Fruit fly (Drosophila melanogaster) whole organism, embryonic: ENCODE data around the gene Cht5.

Experiments used
- C15 ChIP-seq: fragments of 200-800 bp; sonication (Bioruptor generic); IDR thresholded peaks from 3 replicates; pipeline ENCODE4 v1.3.6; 2022; ENCODE audit warnings: missing biosample characterization, missing genetic modification characterization
- CG11456 ChIP-seq: fragments of 200-800 bp; sonication (Bioruptor generic); IDR thresholded peaks from 3 replicates; pipeline ENCODE4 v1.3.6; 2022; ENCODE audit warnings: missing biosample characterization, missing genetic modification characterization
- CG13287 ChIP-seq: fragments of 200-800 bp; sonication (Bioruptor generic); IDR thresholded peaks from 2 replicates; pipeline ENCODE4 v1.3.6; 2022; ENCODE audit warnings: missing biosample characterization, missing genetic modification characterization; ENCODE audit not compliant: partially characterized antibody
- CG14050 ChIP-seq: fragments of 200-800 bp; sonication (Bioruptor generic); IDR thresholded peaks from 3 replicates; pipeline ENCODE4 v1.3.6; 2022; ENCODE audit warnings: missing biosample characterization, missing genetic modification characterization
- CG1529 ChIP-seq: fragments of 200-800 bp; sonication (Bioruptor generic); optimal IDR thresholded peaks from 3 replicates; lab custom pipeline; 2018; ENCODE audit warnings: missing biosample characterization, missing genetic modification characterization
- CG16813 ChIP-seq: fragments of 200-800 bp; sonication (Bioruptor generic); IDR thresholded peaks from 3 replicates; pipeline ENCODE4 v1.3.6; 2022; ENCODE audit warnings: missing biosample characterization, missing genetic modification characterization; ENCODE audit not compliant: partially characterized antibody
- CG17186 ChIP-seq: fragments of 200-800 bp; sonication (Bioruptor generic); optimal IDR thresholded peaks from 3 replicates; lab custom pipeline; 2017; ENCODE audit warnings: missing biosample characterization, missing genetic modification reagents, missing genetic modification characterization
- CG17385 ChIP-seq: fragments of 200-800 bp; sonication (Bioruptor generic); optimal IDR thresholded peaks from 3 replicates; lab custom pipeline; 2018; ENCODE audit warnings: missing biosample characterization, mild to moderate bottlenecking, missing genetic modification characterization
- CG31441 ChIP-seq: fragments of 200-800 bp; sonication (Bioruptor generic); IDR thresholded peaks from 2 replicates; pipeline ENCODE4 v1.3.6; 2022; ENCODE audit warnings: missing biosample characterization, missing genetic modification characterization
- CG3995 ChIP-seq: fragments of 200-800 bp; sonication (Bioruptor generic); optimal IDR thresholded peaks from 3 replicates; lab custom pipeline; 2016; ENCODE audit warnings: missing biosample characterization, missing genetic modification characterization
- CG42726 ChIP-seq: fragments of 200-800 bp; sonication (Bioruptor generic); IDR thresholded peaks from 2 replicates; pipeline ENCODE4 v1.3.6; 2022; ENCODE audit warnings: missing biosample characterization, missing genetic modification characterization; ENCODE audit not compliant: partially characterized antibody
- CG4328 ChIP-seq: fragments of 200-800 bp; sonication (Bioruptor generic); optimal IDR thresholded peaks from 3 replicates; lab custom pipeline; 2017; ENCODE audit warnings: missing biosample characterization, missing genetic modification reagents, missing genetic modification characterization
- CG4707 ChIP-seq: fragments of 200-800 bp; sonication (Bioruptor generic); optimal IDR thresholded peaks from 2 replicates; lab custom pipeline; 2018; ENCODE audit warnings: missing biosample characterization, mild to moderate bottlenecking, missing genetic modification characterization, moderate library complexity
- CG4730 ChIP-seq: fragments of 200-800 bp; sonication (Bioruptor generic); IDR thresholded peaks from 2 replicates; pipeline ENCODE4 v1.3.6; 2022; ENCODE audit warnings: missing biosample characterization, missing genetic modification characterization
- CG5180 ChIP-seq: fragments of 200-800 bp; sonication (Bioruptor generic); optimal IDR thresholded peaks from 3 replicates; lab custom pipeline; 2017; ENCODE audit warnings: missing biosample characterization, missing genetic modification characterization, mild to moderate bottlenecking, moderate library complexity, missing genetic modification reagents
- CG6272 ChIP-seq: fragments of 200-800 bp; sonication (Bioruptor generic); IDR thresholded peaks from 2 replicates; pipeline ENCODE4 v1.3.6; 2022; ENCODE audit warnings: missing biosample characterization, missing genetic modification characterization
- CrebB ChIP-seq: fragments of 200-800 bp; sonication (Bioruptor generic); optimal IDR thresholded peaks from 3 replicates; lab custom pipeline; 2018; ENCODE audit warnings: missing biosample characterization, mild to moderate bottlenecking, missing genetic modification characterization
- D ChIP-seq, 2 experiments: fragments of 200-800 bp in 1 of 2; fragments of >200 bp in 1 of 2; sonication (Bioruptor generic) in 1 of 2; optimal IDR thresholded peaks; 2 replicates in 1 of 2; 3 replicates in 1 of 2; lab custom pipeline; 2017; ENCODE audit warnings: mild to moderate bottlenecking in 1 of 2, missing biosample characterization in 1 of 2, missing genetic modification characterization in 1 of 2, missing genetic modification reagents in 1 of 2
- Deaf1 ChIP-seq: fragments of 200-800 bp; optimal IDR thresholded peaks from 3 replicates; lab custom pipeline; 2019; ENCODE audit warnings: missing biosample characterization, mild to moderate bottlenecking, missing genetic modification characterization, moderate library complexity
- Dek ChIP-seq: fragments of 200-800 bp; sonication (Bioruptor generic); optimal IDR thresholded peaks from 3 replicates; lab custom pipeline; 2019; ENCODE audit warnings: missing biosample characterization, mild to moderate bottlenecking, missing genetic modification characterization, moderate library complexity
- Fer1 ChIP-seq: fragments of 200-800 bp; sonication (Bioruptor generic); optimal IDR thresholded peaks from 2 replicates; lab custom pipeline; 2017; ENCODE audit warnings: missing biosample characterization, mild to moderate bottlenecking, missing genetic modification characterization
- HHEX ChIP-seq: fragments of 200-800 bp; sonication (Bioruptor generic); optimal IDR thresholded peaks from 3 replicates; lab custom pipeline; 2017; ENCODE audit warnings: missing biosample characterization, mild to moderate bottlenecking, missing genetic modification characterization, missing genetic modification reagents
- Hr3 ChIP-seq: fragments of 200-800 bp; sonication (Bioruptor generic); optimal IDR thresholded peaks from 3 replicates; lab custom pipeline; 2016; ENCODE audit warnings: missing biosample characterization, missing genetic modification characterization
- Hr78 ChIP-seq, 2 experiments: fragments of 200-800 bp in 1 of 2; fragments of >200 bp in 1 of 2; sonication (Bioruptor generic) in 1 of 2; optimal IDR thresholded peaks; 2 replicates each; lab custom pipeline; 2017 to 2019; ENCODE audit warnings: missing biosample characterization in 2 of 2, missing genetic modification characterization in 2 of 2, mild to moderate bottlenecking in 1 of 2, moderate library complexity in 1 of 2
- Myb ChIP-seq: fragments of 200-800 bp; sonication (Bioruptor generic); optimal IDR thresholded peaks from 2 replicates; lab custom pipeline; 2016; ENCODE audit warnings: missing biosample characterization, missing genetic modification characterization
- Nf-YC ChIP-seq: fragments of 200-800 bp; optimal IDR thresholded peaks from 3 replicates; lab custom pipeline; 2019; ENCODE audit warnings: missing biosample characterization, mild to moderate bottlenecking, missing genetic modification characterization, moderate library complexity
- PHDP ChIP-seq: fragments of 200-800 bp; sonication (Bioruptor generic); optimal IDR thresholded peaks from 3 replicates; lab custom pipeline; 2018; ENCODE audit warnings: missing biosample characterization, mild to moderate bottlenecking, missing genetic modification characterization, moderate library complexity
- Ravus ChIP-seq: fragments of 200-800 bp; sonication (Bioruptor generic); IDR thresholded peaks from 2 replicates; pipeline ENCODE4 v1.3.6; 2022; ENCODE audit warnings: missing biosample characterization, missing genetic modification characterization
- Vsx1 ChIP-seq: fragments of 200-800 bp; sonication (Bioruptor generic); optimal IDR thresholded peaks from 2 replicates; lab custom pipeline; 2017; ENCODE audit warnings: missing biosample characterization, mild to moderate bottlenecking, missing genetic modification characterization, missing genetic modification reagents
- amos ChIP-seq: fragments of 200-800 bp; sonication (Bioruptor generic); IDR thresholded peaks from 2 replicates; pipeline ENCODE4 v1.3.6; 2022; ENCODE audit warnings: missing biosample characterization, missing genetic modification characterization; ENCODE audit not compliant: partially characterized antibody
- btn ChIP-seq: fragments of 200-800 bp; sonication (Bioruptor generic); optimal IDR thresholded peaks from 2 replicates; lab custom pipeline; 2016; ENCODE audit warnings: missing biosample characterization, missing genetic modification characterization
- cg ChIP-seq: fragments of 200-800 bp; sonication (Bioruptor generic); optimal IDR thresholded peaks from 3 replicates; lab custom pipeline; 2019; ENCODE audit warnings: missing biosample characterization, mild to moderate bottlenecking, missing genetic modification characterization, moderate library complexity
- dm ChIP-seq: fragments of 200-800 bp; sonication (Bioruptor generic); optimal IDR thresholded peaks from 3 replicates; lab custom pipeline; 2016; ENCODE audit warnings: missing biosample characterization, missing genetic modification characterization
- fd102C ChIP-seq: fragments of 200-800 bp; sonication (Bioruptor generic); optimal IDR thresholded peaks from 2 replicates; lab custom pipeline; 2018; ENCODE audit warnings: missing biosample characterization, mild to moderate bottlenecking, missing genetic modification characterization, moderate library complexity
- fru ChIP-seq: fragments of >200 bp; optimal IDR thresholded peaks from 2 replicates; lab custom pipeline; 2017
- gcm ChIP-seq: fragments of 200-800 bp; sonication (Bioruptor generic); optimal IDR thresholded peaks from 2 replicates; lab custom pipeline; 2019; ENCODE audit warnings: missing biosample characterization, mild to moderate bottlenecking, missing genetic modification characterization, moderate library complexity
- gcm2 ChIP-seq: fragments of 200-800 bp; sonication (Bioruptor generic); optimal IDR thresholded peaks from 2 replicates; lab custom pipeline; 2016; ENCODE audit warnings: missing biosample characterization, missing genetic modification characterization
- jigr1 ChIP-seq: fragments of 200-800 bp; sonication (Bioruptor generic); IDR thresholded peaks from 3 replicates; pipeline ENCODE4 v1.3.6; 2022; ENCODE audit warnings: missing biosample characterization, missing genetic modification characterization
- mld ChIP-seq: fragments of 200-800 bp; sonication (Bioruptor generic); IDR thresholded peaks from 3 replicates; pipeline ENCODE4 v1.3.6; 2022; ENCODE audit warnings: missing biosample characterization, missing genetic modification characterization; ENCODE audit not compliant: partially characterized antibody
- otp ChIP-seq: fragments of 200-800 bp; sonication (Bioruptor generic); IDR thresholded peaks from 3 replicates; pipeline ENCODE4, ENCODE4 v1.3.6; 2022; ENCODE audit warnings: missing biosample characterization, missing genetic modification characterization
- pum ChIP-seq: fragments of 200-800 bp; sonication (Bioruptor generic); optimal IDR thresholded peaks from 2 replicates; lab custom pipeline; 2016; ENCODE audit warnings: missing biosample characterization, missing genetic modification characterization
- scrt ChIP-seq: fragments of 200-800 bp; sonication (Bioruptor generic); optimal IDR thresholded peaks from 2 replicates; lab custom pipeline; 2018; ENCODE audit warnings: missing biosample characterization, mild to moderate bottlenecking, missing genetic modification characterization, moderate library complexity
- slbo ChIP-seq: fragments of 200-800 bp; sonication (Bioruptor generic); IDR thresholded peaks from 2 replicates; pipeline ENCODE4 v1.3.6; 2022; ENCODE audit warnings: missing biosample characterization, missing genetic modification characterization
- slp2 ChIP-seq: fragments of 200-800 bp; sonication (Bioruptor generic); optimal IDR thresholded peaks from 2 replicates; lab custom pipeline; 2016; ENCODE audit warnings: missing biosample characterization, missing genetic modification characterization
- so ChIP-seq: fragments of 200-800 bp; sonication (Bioruptor generic); IDR thresholded peaks from 3 replicates; pipeline ENCODE4 v1.3.6; 2022; ENCODE audit warnings: missing biosample characterization, missing genetic modification characterization
- tll ChIP-seq, 2 experiments: fragments of 200-800 bp in 1 of 2; fragments of >200 bp in 1 of 2; sonication (Bioruptor generic) in 1 of 2; optimal IDR thresholded peaks; 2 replicates each; lab custom pipeline; 2017 to 2019; ENCODE audit warnings: missing biosample characterization in 2 of 2, missing genetic modification characterization in 2 of 2, mild to moderate bottlenecking in 1 of 2, moderate library complexity in 1 of 2
- trh ChIP-seq: fragments of 200-800 bp; sonication (Bioruptor generic); optimal IDR thresholded peaks from 2 replicates; lab custom pipeline; 2016; ENCODE audit warnings: missing biosample characterization, missing genetic modification characterization
- usp ChIP-seq: fragments of >200 bp; optimal IDR thresholded peaks from 2 replicates; lab custom pipeline; 2017; ENCODE audit warnings: missing biosample characterization, missing genetic modification characterization
- vvl ChIP-seq: fragments of 200-800 bp; sonication (Bioruptor generic); IDR thresholded peaks from 2 replicates; pipeline ENCODE4 v1.3.6; 2022; ENCODE audit warnings: missing biosample characterization, missing genetic modification characterization
- wek ChIP-seq: fragments of 200-800 bp; sonication (Bioruptor generic); optimal IDR thresholded peaks from 3 replicates; lab custom pipeline; 2018; ENCODE audit warnings: missing biosample characterization, mild to moderate bottlenecking, missing genetic modification characterization, moderate library complexity

Cht5 gene

DNA sequence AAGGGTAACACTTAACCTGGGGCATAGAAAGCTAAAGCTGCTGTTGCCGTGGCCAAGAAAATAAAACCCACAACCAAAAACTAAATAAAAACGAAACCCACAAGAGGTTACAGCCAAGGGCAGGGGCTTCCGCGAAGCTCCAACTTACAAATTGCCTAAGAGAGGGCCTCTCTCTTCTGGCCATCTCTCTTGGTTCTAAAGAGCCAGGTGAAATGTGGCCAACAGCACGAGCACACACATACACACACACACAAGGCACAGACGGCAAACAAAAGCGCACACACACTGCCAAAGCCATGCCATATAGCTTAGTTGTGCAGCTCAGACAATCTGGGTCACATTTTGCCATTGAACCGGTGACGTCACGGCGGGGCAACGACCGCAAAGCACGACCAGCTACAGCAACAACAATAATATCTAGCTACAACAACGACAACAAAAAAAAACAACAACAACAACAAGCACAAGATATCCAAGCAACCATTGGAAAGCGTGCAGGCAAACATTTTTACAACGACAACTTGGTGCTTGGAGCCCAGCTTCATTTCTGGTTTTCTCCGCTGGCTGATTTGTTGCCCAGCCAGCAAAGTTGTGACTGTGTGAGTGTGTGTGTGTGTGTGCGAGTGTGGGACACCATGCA, 29.4 kb downstream of the Cht5 start (continued):
- TF ChIP-seq CG5180 (GFP tag; lab: Kevin White, UChicago) (peak; percentile 65), HHEX (no peak), fd102C (GFP tag; lab: Kevin White, UChicago) (no peak), D (optimal IDR thresholded peaks at IDR 0.05; lab: Kevin White, UChicago) (no peak), D (GFP tag; optimal IDR thresholded peaks at IDR 0.05; lab: Kevin White, UChicago) (no peak), jigr1 (no peak), Fer1 (GFP tag; lab: Kevin White, UChicago) (no peak), Dek (no peak), gcm2 (GFP tag; lab: Kevin White, UChicago) (no peak), CG31441 (no peak), Hr3 (GFP tag; lab: Kevin White, UChicago) (no peak), CG1529 (no peak), CG4707 (GFP tag; lab: Kevin White, UChicago) (no peak), usp (no peak), CG4328 (GFP tag; lab: Kevin White, UChicago) (no peak), CG6272 (GFP tag; lab: Robert Waterston, UW) (no peak), CG17385 (GFP tag; lab: Kevin White, UChicago) (no peak), vvl (no peak), wek (GFP tag; lab: Kevin White, UChicago) (no peak), btn (GFP tag; lab: Kevin White, UChicago) (no peak), fru (lab: Kevin White, UChicago) (no peak), CG13287 (no peak), CG4730 (no peak), Deaf1 (tag; lab: Kevin White, UChicago) (no peak), PHDP (no peak), amos (GFP tag; lab: Robert Waterston, UW) (no peak), CG17186 (GFP tag; lab: Kevin White, UChicago) (no peak), Hr78 (GFP tag; optimal IDR thresholded peaks at IDR 0.05; lab: Kevin White, UChicago) (peak in 1 of 2 experiments; percentile 63), slbo (no peak), slp2 (GFP tag; lab: Kevin White, UChicago) (no peak), CG16813 (no peak), CG3995 (GFP tag; lab: Kevin White, UChicago) (no peak), gcm (GFP tag; lab: Kevin White, UChicago) (no peak), dm (GFP tag; lab: Kevin White, UChicago) (no peak), CrebB (tag; lab: Kevin White, UChicago) (no peak), so (no peak), scrt (GFP tag; lab: Kevin White, UChicago) (no peak), CG42726 (GFP tag; lab: Robert Waterston, UW) (no peak), C15 (GFP tag; lab: Robert Waterston, UW) (0 out of 3 replicates have a peak, but pooled peaks have one; percentile 17), cg (peak; percentile 80), CG14050 (GFP tag; lab: Robert Waterston, UW) (no peak), otp (GFP tag; lab: Robert Waterston, UW) (no peak), trh (GFP tag; lab: Kevin White, UChicago) (no peak), pum (GFP tag; lab: Kevin White, UChicago) (no peak), tll (GFP tag; optimal IDR thresholded peaks at IDR 0.05; lab: Kevin White, UChicago) (no peak), mld (no peak), CG11456 (no peak), Vsx1 (GFP tag; lab: Kevin White, UChicago) (no peak), Ravus (GFP tag; lab: Robert Waterston, UW) (no peak), Myb (GFP tag; lab: Kevin White, UChicago) (no peak), Nf-YC (tag; lab: Kevin White, UChicago) (no peak)
